Worm (Caenorhabditis elegans): ENCODE measurements around the gene acl-6.

acl-6 gene

ce11 chrV:5433020-5433419 lies at the start of gene acl-6:
Gene acl-6, plus strand, starts transcription at chrV:5433386.
- TF ChIP-seq cog-1 (tag; optimal IDR thresholded peaks at IDR 0.05) (no peak), ref-1 (GFP tag; conservative IDR thresholded peaks at IDR 0.05) (no peak), ztf-29 (GFP tag; IDR thresholded peaks at IDR 0.05) (no peak), flt-1 (GFP tag; IDR thresholded peaks at IDR 0.05) (no peak), tab-1 (GFP tag; IDR thresholded peaks at IDR 0.05) (no peak), T22C8.4 (GFP tag; IDR thresholded peaks at IDR 0.05) (no peak), klf-2 (GFP tag; conservative IDR thresholded peaks at IDR 0.05) (no peak), ztf-23 (GFP tag; IDR thresholded peaks at IDR 0.05) (no peak), med-1 (GFP tag; optimal IDR thresholded peaks at IDR 0.05; ENCODE audit: insufficient read depth) (no peak)

- TF ChIP-seq ztf-29 (GFP tag; IDR thresholded peaks at IDR 0.05) (no peak), flt-1 (GFP tag; IDR thresholded peaks at IDR 0.05) (no peak), ztf-23 (GFP tag; IDR thresholded peaks at IDR 0.05) (no peak), T22C8.4 (GFP tag; IDR thresholded peaks at IDR 0.05) (no peak), tab-1 (GFP tag; IDR thresholded peaks at IDR 0.05) (no peak), ref-1 (GFP tag; conservative IDR thresholded peaks at IDR 0.05) (no peak), med-1 (GFP tag; optimal IDR thresholded peaks at IDR 0.05; ENCODE audit: insufficient read depth) (no peak), cog-1 (tag; optimal IDR thresholded peaks at IDR 0.05) (no peak), klf-2 (GFP tag; conservative IDR thresholded peaks at IDR 0.05) (no peak)
Measured at ce11 chrV:5385914-5386493, 47.2 kb upstream of the acl-6 start, which contains the start of gene C35A11.2. Gene C35A11.2, plus strand, starts transcription at chrV:5386299.

ce11 chrV:5392993-5393628 lies 40.1 kb upstream of the acl-6 start, which contains the start of gene C35A11.4:
Gene C35A11.4, minus strand, starts transcription at chrV:5393148.
- TF ChIP-seq ztf-29 (GFP tag; IDR thresholded peaks at IDR 0.05) (no peak), flt-1 (GFP tag; IDR thresholded peaks at IDR 0.05) (no peak), T22C8.4 (GFP tag; IDR thresholded peaks at IDR 0.05) (no peak), ztf-23 (GFP tag; IDR thresholded peaks at IDR 0.05) (no peak), tab-1 (GFP tag; IDR thresholded peaks at IDR 0.05) (no peak), ref-1 (GFP tag; conservative IDR thresholded peaks at IDR 0.05) (no peak), med-1 (GFP tag; optimal IDR thresholded peaks at IDR 0.05; ENCODE audit: insufficient read depth) (no peak), cog-1 (tag; optimal IDR thresholded peaks at IDR 0.05) (no peak), klf-2 (GFP tag; conservative IDR thresholded peaks at IDR 0.05) (no peak)

ce11 chrV:5403938-5404337 lies 29.2 kb upstream of the acl-6 start:
- TF ChIP-seq tab-1 (GFP tag; IDR thresholded peaks at IDR 0.05), result no peak
- no peak for TF ChIP-seq ref-1 (GFP tag; conservative IDR thresholded peaks at IDR 0.05)
- TF ChIP-seq cog-1 (tag; optimal IDR thresholded peaks at IDR 0.05), result no peak
- no peak for TF ChIP-seq med-1 (GFP tag; optimal IDR thresholded peaks at IDR 0.05; ENCODE audit: insufficient read depth)
- TF ChIP-seq T22C8.4 (GFP tag; IDR thresholded peaks at IDR 0.05), result no peak
- no peak for TF ChIP-seq flt-1 (GFP tag; IDR thresholded peaks at IDR 0.05)
- TF ChIP-seq ztf-29 (GFP tag; IDR thresholded peaks at IDR 0.05), result no peak
- TF ChIP-seq klf-2 (GFP tag; conservative IDR thresholded peaks at IDR 0.05), result no peak
- no peak for TF ChIP-seq ztf-23 (GFP tag; IDR thresholded peaks at IDR 0.05)

ce11 chrV:5405053-5405452 lies 28.1 kb upstream of the acl-6 start, which contains the start of gene dmsr-7:
Gene dmsr-7, plus strand, starts transcription at chrV:5405353.
- TF ChIP-seq med-1 (GFP tag; optimal IDR thresholded peaks at IDR 0.05; ENCODE audit: insufficient read depth) (no peak), T22C8.4 (GFP tag; IDR thresholded peaks at IDR 0.05) (no peak), klf-2 (GFP tag; conservative IDR thresholded peaks at IDR 0.05) (no peak), cog-1 (tag; optimal IDR thresholded peaks at IDR 0.05) (no peak), ref-1 (GFP tag; conservative IDR thresholded peaks at IDR 0.05) (no peak), tab-1 (GFP tag; IDR thresholded peaks at IDR 0.05) (no peak), ztf-23 (GFP tag; IDR thresholded peaks at IDR 0.05) (no peak), ztf-29 (GFP tag; IDR thresholded peaks at IDR 0.05) (no peak), flt-1 (GFP tag; IDR thresholded peaks at IDR 0.05) (no peak)

- TF ChIP-seq ref-1 (GFP tag; conservative IDR thresholded peaks at IDR 0.05) (no peak), ztf-23 (GFP tag; IDR thresholded peaks at IDR 0.05) (no peak), med-1 (GFP tag; optimal IDR thresholded peaks at IDR 0.05; ENCODE audit: insufficient read depth) (no peak), cog-1 (tag; optimal IDR thresholded peaks at IDR 0.05) (no peak), tab-1 (GFP tag; IDR thresholded peaks at IDR 0.05) (no peak), klf-2 (GFP tag; conservative IDR thresholded peaks at IDR 0.05) (no peak), ztf-29 (GFP tag; IDR thresholded peaks at IDR 0.05) (no peak), flt-1 (GFP tag; IDR thresholded peaks at IDR 0.05) (no peak), T22C8.4 (GFP tag; IDR thresholded peaks at IDR 0.05) (no peak)
Measured at ce11 chrV:5408223-5408622, 25.0 kb upstream of the acl-6 start, which contains the start of gene C25A6.1. Gene C25A6.1, plus strand, starts transcription at chrV:5408523.

- no peak for TF ChIP-seq flt-1 (GFP tag; IDR thresholded peaks at IDR 0.05)
- TF ChIP-seq tab-1 (GFP tag; IDR thresholded peaks at IDR 0.05), result no peak
Measured at ce11 chrV:5408921-5409320, 24.3 kb upstream of the acl-6 start.

- TF ChIP-seq flt-1 (GFP tag; IDR thresholded peaks at IDR 0.05) (no peak), med-1 (GFP tag; optimal IDR thresholded peaks at IDR 0.05; ENCODE audit: insufficient read depth) (no peak), ref-1 (GFP tag; conservative IDR thresholded peaks at IDR 0.05) (no peak), cog-1 (tag; optimal IDR thresholded peaks at IDR 0.05) (no peak), ztf-23 (GFP tag; IDR thresholded peaks at IDR 0.05) (no peak), tab-1 (GFP tag; IDR thresholded peaks at IDR 0.05) (no peak)
Measured at ce11 chrV:5410679-5411078, 22.5 kb upstream of the acl-6 start, which contains the start of gene F08F3.4. Gene F08F3.4, plus strand, starts transcription at chrV:5410955.

- TF ChIP-seq T22C8.4 (GFP tag; IDR thresholded peaks at IDR 0.05) (no peak), ref-1 (GFP tag; conservative IDR thresholded peaks at IDR 0.05) (no peak), cog-1 (tag; optimal IDR thresholded peaks at IDR 0.05) (no peak), tab-1 (GFP tag; IDR thresholded peaks at IDR 0.05) (no peak), klf-2 (GFP tag; conservative IDR thresholded peaks at IDR 0.05) (no peak), med-1 (GFP tag; optimal IDR thresholded peaks at IDR 0.05; ENCODE audit: insufficient read depth) (no peak)
Measured at ce11 chrV:5412808-5413405, 20.3 kb upstream of the acl-6 start, which contains the start of gene F08F3.10. Gene F08F3.10, plus strand, starts transcription at chrV:5413355.
